Fruit fly (Drosophila melanogaster) whole organism, embryonic: ENCODE measurements around the gene fend.

Experiments
- CG10543 ChIP-seq: fragments of 200-800 bp; sonication (Bioruptor generic); optimal IDR thresholded peaks from 3 replicates; lab custom pipeline; 2017; ENCODE audit warnings: missing biosample characterization, mild to moderate bottlenecking, missing genetic modification characterization, moderate library complexity
- CG10979 ChIP-seq: fragments of 200-800 bp; sonication (Bioruptor generic); optimal IDR thresholded peaks from 2 replicates; lab custom pipeline; 2018; ENCODE audit warnings: missing biosample characterization, mild to moderate bottlenecking, missing genetic modification characterization, moderate library complexity
- CG12391 ChIP-seq: fragments of 200-800 bp; sonication (Bioruptor generic); optimal IDR thresholded peaks from 3 replicates; lab custom pipeline; 2018; ENCODE audit warnings: missing biosample characterization, mild to moderate bottlenecking, missing genetic modification characterization, moderate library complexity
- CG15269 ChIP-seq: fragments of 200-800 bp; sonication (Bioruptor generic); optimal IDR thresholded peaks from 2 replicates; lab custom pipeline; 2018; ENCODE audit warnings: missing biosample characterization, mild to moderate bottlenecking, missing genetic modification characterization, moderate library complexity
- CG15696 ChIP-seq: fragments of 200-800 bp; sonication (Bioruptor generic); optimal IDR thresholded peaks from 2 replicates; lab custom pipeline; 2019; ENCODE audit warnings: missing biosample characterization, mild to moderate bottlenecking, missing genetic modification characterization, moderate library complexity
- CG17829 ChIP-seq: fragments of 200-800 bp; optimal IDR thresholded peaks from 2 replicates; lab custom pipeline; 2019; ENCODE audit warnings: missing biosample characterization, mild to moderate bottlenecking, missing genetic modification characterization, moderate library complexity
- CG18262 ChIP-seq: fragments of 200-800 bp; optimal IDR thresholded peaks from 3 replicates; lab custom pipeline; 2019; ENCODE audit warnings: missing biosample characterization, mild to moderate bottlenecking, missing genetic modification characterization, moderate library complexity
- CG30020 ChIP-seq: fragments of 200-800 bp; optimal IDR thresholded peaks from 2 replicates; lab custom pipeline; 2019; ENCODE audit warnings: missing biosample characterization, mild to moderate bottlenecking, missing genetic modification characterization, moderate library complexity
- CG30403 ChIP-seq: fragments of 200-800 bp; sonication (Bioruptor generic); optimal IDR thresholded peaks from 3 replicates; lab custom pipeline; 2016; ENCODE audit warnings: missing biosample characterization, missing genetic modification characterization
- CG33213 ChIP-seq: fragments of 200-800 bp; sonication (Bioruptor generic); optimal IDR thresholded peaks from 3 replicates; lab custom pipeline; 2016; ENCODE audit warnings: missing biosample characterization, missing genetic modification characterization
- CG34422 ChIP-seq: fragments of 200-800 bp; sonication (Bioruptor generic); IDR thresholded peaks from 3 replicates; pipeline ENCODE4 v1.3.6; 2022; ENCODE audit warnings: missing biosample characterization, missing genetic modification characterization
- CG3995 ChIP-seq: fragments of 200-800 bp; sonication (Bioruptor generic); optimal IDR thresholded peaks from 3 replicates; lab custom pipeline; 2016; ENCODE audit warnings: missing biosample characterization, missing genetic modification characterization
- CG4360 ChIP-seq: fragments of 200-800 bp; sonication (Bioruptor generic); IDR thresholded peaks from 2 replicates; pipeline ENCODE4 v1.3.6; 2022; ENCODE audit warnings: missing biosample characterization, missing genetic modification characterization
- CG4854 ChIP-seq: fragments of 200-800 bp; sonication (Bioruptor generic); optimal IDR thresholded peaks from 2 replicates; lab custom pipeline; 2016; ENCODE audit warnings: missing biosample characterization, missing genetic modification characterization, inconsistent platforms
- CG6854 ChIP-seq: fragments of 200-800 bp; sonication (Bioruptor generic); optimal IDR thresholded peaks from 3 replicates; lab custom pipeline; 2017; ENCODE audit warnings: missing biosample characterization, mild to moderate bottlenecking, missing genetic modification characterization
- CG8281 ChIP-seq: fragments of 200-800 bp; sonication (Bioruptor generic); optimal IDR thresholded peaks from 2 replicates; lab custom pipeline; 2018; ENCODE audit warnings: missing biosample characterization, mild to moderate bottlenecking, missing genetic modification characterization, moderate library complexity
- CG9817 ChIP-seq: fragments of 200-800 bp; sonication (Bioruptor generic); optimal IDR thresholded peaks from 2 replicates; lab custom pipeline; 2018; ENCODE audit warnings: missing biosample characterization, mild to moderate bottlenecking, missing genetic modification characterization, moderate library complexity
- Chrac-16 ChIP-seq: fragments of 200-800 bp; sonication (Bioruptor generic); optimal IDR thresholded peaks from 3 replicates; lab custom pipeline; 2016; ENCODE audit warnings: missing biosample characterization, missing genetic modification characterization
- D19A ChIP-seq: fragments of 200-800 bp; optimal IDR thresholded peaks from 3 replicates; lab custom pipeline; 2019; ENCODE audit warnings: missing biosample characterization, mild to moderate bottlenecking, missing genetic modification characterization, moderate library complexity
- E2f2 ChIP-seq: fragments of 200-800 bp; sonication (Bioruptor generic); IDR thresholded peaks from 2 replicates; pipeline ENCODE4 v1.3.6; 2022; ENCODE audit warnings: missing biosample characterization, missing genetic modification characterization
- Hmx ChIP-seq: fragments of 200-800 bp; sonication (Bioruptor generic); optimal IDR thresholded peaks from 2 replicates; lab custom pipeline; 2016; ENCODE audit warnings: missing biosample characterization, missing genetic modification characterization
- Jarid2 ChIP-seq: fragments of 200-800 bp; sonication (Bioruptor generic); optimal IDR thresholded peaks from 3 replicates; lab custom pipeline; 2017; ENCODE audit warnings: mild to moderate bottlenecking, missing biosample characterization, missing genetic modification reagents, missing genetic modification characterization
- MESR4 ChIP-seq: fragments of 200-800 bp; sonication (Bioruptor generic); optimal IDR thresholded peaks from 2 replicates; lab custom pipeline; 2018; ENCODE audit warnings: missing biosample characterization, mild to moderate bottlenecking, missing genetic modification characterization, moderate library complexity
- MTF-1 ChIP-seq: fragments of 200-800 bp; sonication (Bioruptor generic); optimal IDR thresholded peaks from 2 replicates; lab custom pipeline; 2018; ENCODE audit warnings: missing biosample characterization, mild to moderate bottlenecking, missing genetic modification characterization, borderline replicate concordance
- Med ChIP-seq: fragments of 200-800 bp; sonication (Bioruptor generic); peaks from one replicate; lab custom pipeline; 2016; ENCODE audit warnings: missing biosample characterization, missing genetic modification characterization, mild to moderate bottlenecking, inconsistent platforms, moderate library complexity
- Meics ChIP-seq: fragments of 200-800 bp; sonication (Bioruptor generic); optimal IDR thresholded peaks from 2 replicates; lab custom pipeline; 2017; ENCODE audit warnings: missing biosample characterization, mild to moderate bottlenecking, missing genetic modification characterization
- NC2β ChIP-seq: fragments of 200-800 bp; sonication (Bioruptor generic); optimal IDR thresholded peaks from 2 replicates; lab custom pipeline; 2016; ENCODE audit warnings: missing biosample characterization, missing genetic modification characterization
- Nf-YC ChIP-seq: fragments of 200-800 bp; optimal IDR thresholded peaks from 3 replicates; lab custom pipeline; 2019; ENCODE audit warnings: missing biosample characterization, mild to moderate bottlenecking, missing genetic modification characterization, moderate library complexity
- PHDP ChIP-seq: fragments of 200-800 bp; sonication (Bioruptor generic); optimal IDR thresholded peaks from 3 replicates; lab custom pipeline; 2018; ENCODE audit warnings: missing biosample characterization, mild to moderate bottlenecking, missing genetic modification characterization, moderate library complexity
- Ptx1 ChIP-seq: fragments of 200-800 bp; sonication (Bioruptor generic); IDR thresholded peaks from 2 replicates; pipeline ENCODE4 v1.3.6; 2022; ENCODE audit warnings: missing biosample characterization, missing genetic modification characterization
- Sox102F ChIP-seq: fragments of 200-800 bp; sonication (Bioruptor generic); optimal IDR thresholded peaks from 2 replicates; lab custom pipeline; 2018; ENCODE audit warnings: missing biosample characterization, mild to moderate bottlenecking, missing genetic modification characterization, moderate library complexity
- Sry-β ChIP-seq: fragments of 200-800 bp; sonication (Bioruptor generic); optimal IDR thresholded peaks from 2 replicates; lab custom pipeline; 2018; ENCODE audit warnings: missing biosample characterization, mild to moderate bottlenecking, missing genetic modification characterization, moderate library complexity
- abd-A ChIP-seq: fragments of 200-800 bp; sonication (Bioruptor generic); optimal IDR thresholded peaks from 3 replicates; lab custom pipeline; 2019; ENCODE audit warnings: missing biosample characterization, mild to moderate bottlenecking, missing genetic modification characterization, moderate library complexity
- amos ChIP-seq: fragments of 200-800 bp; sonication (Bioruptor generic); IDR thresholded peaks from 2 replicates; pipeline ENCODE4 v1.3.6; 2022; ENCODE audit warnings: missing biosample characterization, missing genetic modification characterization; ENCODE audit not compliant: partially characterized antibody
- az2 ChIP-seq: fragments of 200-800 bp; sonication (Bioruptor generic); optimal IDR thresholded peaks from 3 replicates; lab custom pipeline; 2016; ENCODE audit warnings: missing biosample characterization, missing genetic modification characterization
- dati ChIP-seq: fragments of 200-800 bp; sonication (Bioruptor generic); IDR thresholded peaks from 2 replicates; pipeline ENCODE4 v1.3.6; 2022; ENCODE audit warnings: missing biosample characterization, missing genetic modification characterization
- dmrt99B ChIP-seq: fragments of 200-800 bp; sonication (Bioruptor generic); optimal IDR thresholded peaks from 2 replicates; lab custom pipeline; 2018; ENCODE audit warnings: missing biosample characterization, mild to moderate bottlenecking, missing genetic modification characterization, moderate library complexity
- eve ChIP-seq, 2 experiments: fragments of >200 bp; optimal IDR thresholded peaks; 2 replicates each; lab custom pipeline; 2017; ENCODE audit warnings: missing biosample characterization in 2 of 2, missing genetic modification characterization in 2 of 2
- gcm ChIP-seq: fragments of 200-800 bp; sonication (Bioruptor generic); optimal IDR thresholded peaks from 2 replicates; lab custom pipeline; 2019; ENCODE audit warnings: missing biosample characterization, mild to moderate bottlenecking, missing genetic modification characterization, moderate library complexity
- gem ChIP-seq: fragments of 200-800 bp; sonication (Bioruptor generic); optimal IDR thresholded peaks from 2 replicates; lab custom pipeline; 2019; ENCODE audit warnings: missing biosample characterization, mild to moderate bottlenecking, missing genetic modification characterization, moderate library complexity
- lab ChIP-seq: fragments of 200-800 bp; sonication (Bioruptor generic); optimal IDR thresholded peaks from 3 replicates; lab custom pipeline; 2017; ENCODE audit warnings: missing biosample characterization, missing genetic modification characterization, mild to moderate bottlenecking, moderate library complexity, missing genetic modification reagents
- lmd ChIP-seq: fragments of 200-800 bp; sonication (Bioruptor generic); IDR thresholded peaks from 2 replicates; pipeline ENCODE4 v1.3.6; 2022; ENCODE audit warnings: missing biosample characterization, missing genetic modification characterization
- lola ChIP-seq, 3 experiments: fragments of >200 bp in 2 of 3; fragments of 200-800 bp in 1 of 3; sonication (Bioruptor generic) in 1 of 3; optimal IDR thresholded peaks; 2 replicates each; lab custom pipeline; 2017 to 2019; ENCODE audit warnings: missing biosample characterization in 3 of 3, missing genetic modification characterization in 3 of 3, mild to moderate bottlenecking in 1 of 3, moderate library complexity in 1 of 3
- lov ChIP-seq, 2 experiments: fragments of 200-800 bp in 1 of 2; fragments of >200 bp in 1 of 2; sonication (Bioruptor generic) in 1 of 2; IDR thresholded peaks in 1 of 2; optimal IDR thresholded peaks in 1 of 2; 2 replicates in 1 of 2; 3 replicates in 1 of 2; pipeline versions ENCODE4 v1.3.6 to Lab custom; 2017 to 2022; ENCODE audit warnings: missing biosample characterization in 1 of 2, missing genetic modification characterization in 1 of 2
- phol ChIP-seq: fragments of 200-800 bp; sonication (Bioruptor generic); optimal IDR thresholded peaks from 3 replicates; lab custom pipeline; 2018; ENCODE audit warnings: missing biosample characterization, mild to moderate bottlenecking, missing genetic modification characterization, moderate library complexity
- pum ChIP-seq: fragments of 200-800 bp; sonication (Bioruptor generic); optimal IDR thresholded peaks from 2 replicates; lab custom pipeline; 2016; ENCODE audit warnings: missing biosample characterization, missing genetic modification characterization
- vvl ChIP-seq: fragments of 200-800 bp; sonication (Bioruptor generic); IDR thresholded peaks from 2 replicates; pipeline ENCODE4 v1.3.6; 2022; ENCODE audit warnings: missing biosample characterization, missing genetic modification characterization
- z ChIP-seq: fragments of 200-800 bp; sonication (Bioruptor generic); IDR thresholded peaks from 3 replicates; pipeline ENCODE4 v1.3.6; 2022; ENCODE audit warnings: missing biosample characterization, missing genetic modification characterization

Gene fend

dm6 chrX:9134922-9135453, at the start of gene fend (continued):
- TF ChIP-seq dmrt99B (tag; lab: Kevin White, UChicago) = peak; percentile 53
- TF ChIP-seq PHDP (tag; lab: Kevin White, UChicago) = peak; percentile 25
- peak; percentile 6 for TF ChIP-seq Sox102F (GFP tag; lab: Kevin White, UChicago)
- TF ChIP-seq eve (GFP tag; optimal IDR thresholded peaks at IDR 0.05; lab: Kevin White, UChicago) = peak in 1 of 2 experiments; percentile 30
- TF ChIP-seq Med (GFP tag; lab: Kevin White, UChicago) = peak; percentile 63
- TF ChIP-seq lola (GFP tag; optimal IDR thresholded peaks at IDR 0.05; lab: Kevin White, UChicago) = peak in 1 of 3 experiments; percentile 47
- peak; percentile 26; the same call in 1 of the 2 replicates for TF ChIP-seq vvl (GFP tag; lab: Robert Waterston, UW)
- TF ChIP-seq lab (GFP tag; lab: Kevin White, UChicago) = peak; percentile 8
- TF ChIP-seq CG33213 (GFP tag; lab: Kevin White, UChicago) = no peak
- TF ChIP-seq gem = peak; percentile 57
- TF ChIP-seq CG34422 (GFP tag; lab: Robert Waterston, UW) = 0 out of 3 replicates have a peak, but pooled peaks have one; percentile 40
- peak; percentile 52 for TF ChIP-seq CG30403 (GFP tag; lab: Kevin White, UChicago)
- peak; percentile 53 for TF ChIP-seq Meics (GFP tag; lab: Kevin White, UChicago)
- TF ChIP-seq CG4854 = no peak
- TF ChIP-seq E2f2 (GFP tag; lab: Robert Waterston, UW) = peak; percentile 21; the same call in 1 of the 2 replicates
- peak; percentile 19 for TF ChIP-seq CG6854 (GFP tag; lab: Kevin White, UChicago)
- TF ChIP-seq Ptx1 (GFP tag; lab: Robert Waterston, UW) = 0 out of 2 replicates have a peak, but pooled peaks have one; percentile 29
- TF ChIP-seq CG10979 = peak; percentile 31
- peak; percentile 61 for TF ChIP-seq CG18262 (tag; lab: Kevin White, UChicago)
- peak; percentile 8 for TF ChIP-seq CG8281 (tag; lab: Kevin White, UChicago)
- no peak for TF ChIP-seq pum
- TF ChIP-seq CG3995 (GFP tag; lab: Kevin White, UChicago) = no peak
- TF ChIP-seq CG17829 (tag; lab: Kevin White, UChicago) = peak; percentile 61
- no peak for TF ChIP-seq MESR4 (GFP tag; lab: Kevin White, UChicago)
- TF ChIP-seq MTF-1 (GFP tag; lab: Kevin White, UChicago) = no peak
- TF ChIP-seq CG9817 (tag; lab: Kevin White, UChicago) = peak; percentile 24
- peak; percentile 51 for TF ChIP-seq lov (optimal IDR thresholded peaks at IDR 0.05; lab: Kevin White, UChicago)
- TF ChIP-seq lov (GFP tag; IDR thresholded peaks at IDR 0.05; lab: Robert Waterston, UW) = 0 out of 3 replicates have a peak, but pooled peaks have one; percentile 5
- TF ChIP-seq phol (tag; lab: Kevin White, UChicago) = peak; percentile 46
- TF ChIP-seq dati (GFP tag; lab: Robert Waterston, UW) = no peak
- peak; percentile 11 for TF ChIP-seq CG15696 (tag; lab: Kevin White, UChicago)
- TF ChIP-seq CG30020 (tag; lab: Kevin White, UChicago) = peak; percentile 2
- no peak for TF ChIP-seq z (GFP tag; lab: Robert Waterston, UW)
- peak; percentile 4; the same call in 1 of the 2 replicates for TF ChIP-seq CG4360 (GFP tag; lab: Robert Waterston, UW)
- TF ChIP-seq az2 (GFP tag; lab: Kevin White, UChicago) = peak; percentile 34
- peak; percentile 60 for TF ChIP-seq CG12391 (tag; lab: Kevin White, UChicago)
- no peak for TF ChIP-seq Hmx (GFP tag; lab: Kevin White, UChicago)
- TF ChIP-seq Chrac-16 (GFP tag; lab: Kevin White, UChicago) = peak; percentile 22
- TF ChIP-seq Jarid2 (GFP tag; lab: Kevin White, UChicago) = peak; percentile 85
- TF ChIP-seq Nf-YC (tag; lab: Kevin White, UChicago) = peak; percentile 55
- peak; percentile 42 for TF ChIP-seq D19A (tag; lab: Kevin White, UChicago)
- TF ChIP-seq Sry-β (GFP tag; lab: Kevin White, UChicago) = peak; percentile 98
- peak; percentile 50 for TF ChIP-seq CG10543 (GFP tag; lab: Kevin White, UChicago)
- TF ChIP-seq lmd (GFP tag; lab: Robert Waterston, UW) = peak; percentile 29; the same call in 1 of the 2 replicates
- TF ChIP-seq amos (GFP tag; lab: Robert Waterston, UW) = 0 out of 2 replicates have a peak, but pooled peaks have one; percentile 18
- no peak for TF ChIP-seq NC2β (GFP tag; lab: Kevin White, UChicago)
- TF ChIP-seq CG15269 (tag; lab: Kevin White, UChicago) = peak; percentile 57
- peak; percentile 12 for TF ChIP-seq gcm (GFP tag; lab: Kevin White, UChicago)
- peak; percentile 9 for TF ChIP-seq abd-A (tag; lab: Kevin White, UChicago)
